Fruit fly (Drosophila melanogaster) Kc167 (cell line): Measurements from ENCODE around the gene rdgB.

Experiments
- Myc ChIP-seq: fragments of >200 bp; optimal IDR thresholded peaks from 2 replicates; lab custom pipeline; 2017; ENCODE audit warnings: missing external identifiers
- Sin3A ChIP-seq: fragments of >200 bp; optimal IDR thresholded peaks from 2 replicates; lab custom pipeline; 2018; ENCODE audit warnings: missing external identifiers
- insv ChIP-seq: fragments of >200 bp; optimal IDR thresholded peaks from 3 replicates; lab custom pipeline; 2018; ENCODE audit warnings: missing external identifiers
- psq ChIP-seq: fragments of >200 bp; optimal IDR thresholded peaks from 2 replicates; lab custom pipeline; 2017; ENCODE audit warnings: missing external identifiers

- TF ChIP-seq psq (no peak), insv (lab: Kevin White, UChicago) (no peak), Myc (no peak), Sin3A (lab: Kevin White, UChicago) (no peak)
These were observed 21.6 kb upstream of the rdgB start for dm6 chrX:13740992-13741391.
